Worm (Caenorhabditis elegans) whole organism, L4/young adult: ENCODE measurements around the gene ZC132.3.
"Not testable (repeated sequence)": the region's sequence is repeated elsewhere in the genome, so short reads cannot be mapped to it uniquely, and the experiment has no call there.

Experiments used
- W03F9.2 ChIP-seq: fragments of 150-350 bp; optimal IDR thresholded peaks from 2 replicates; lab custom pipeline; 2014; ENCODE audit warnings: missing biosample characterization, missing genetic modification characterization
- dao-5 ChIP-seq: sonication (generic microtip); optimal IDR thresholded peaks from 2 replicates; lab custom pipeline; 2016; ENCODE audit warnings: missing genotype, missing genetic modification characterization, moderate library complexity, missing compliant biosample characterization
- him-1 ChIP-seq: sonication (generic microtip); optimal IDR thresholded peaks from 2 replicates; lab custom pipeline; 2016; ENCODE audit warnings: missing genotype, missing genetic modification reagents, missing genetic modification characterization, missing compliant biosample characterization

The ZC132.3 gene

DNA sequence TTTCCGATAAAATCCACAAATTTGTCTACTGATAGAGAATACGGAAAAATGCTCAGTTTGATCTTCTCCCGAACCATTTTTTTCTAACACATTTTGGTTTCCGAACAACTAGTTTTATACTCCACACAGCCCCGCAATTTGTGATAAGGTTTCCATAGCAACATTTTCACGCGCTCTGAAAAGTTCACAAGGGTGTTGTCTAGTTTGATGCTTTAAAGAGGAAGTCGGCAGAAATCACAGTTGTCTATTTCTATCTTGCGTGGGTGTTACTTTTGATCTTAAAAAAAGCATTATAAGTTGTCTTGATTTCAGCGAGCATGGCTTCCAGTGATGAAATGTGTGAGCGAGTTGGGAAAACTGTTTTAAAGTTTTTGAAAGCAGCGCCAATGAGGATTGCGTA lies at the start of gene ZC132.3:
Gene ZC132.3, minus strand, starts transcription at position 101 of the 400 bp plus-strand sequence.
- TF ChIP-seq W03F9.2 (no peak), dao-5 (no peak), him-1 (tag; lab: Kevin White, UChicago) (no peak)

- no peak for TF ChIP-seq him-1 (tag; lab: Kevin White, UChicago)
- no peak for TF ChIP-seq dao-5
- no peak for TF ChIP-seq W03F9.2
These were observed 47.2 kb upstream of the ZC132.3 start, which contains the start of gene mcm-7 for ce11 chrV:4346799-4347198. mcm-7 (plus strand) TSS chrV:4347166.

DNA sequence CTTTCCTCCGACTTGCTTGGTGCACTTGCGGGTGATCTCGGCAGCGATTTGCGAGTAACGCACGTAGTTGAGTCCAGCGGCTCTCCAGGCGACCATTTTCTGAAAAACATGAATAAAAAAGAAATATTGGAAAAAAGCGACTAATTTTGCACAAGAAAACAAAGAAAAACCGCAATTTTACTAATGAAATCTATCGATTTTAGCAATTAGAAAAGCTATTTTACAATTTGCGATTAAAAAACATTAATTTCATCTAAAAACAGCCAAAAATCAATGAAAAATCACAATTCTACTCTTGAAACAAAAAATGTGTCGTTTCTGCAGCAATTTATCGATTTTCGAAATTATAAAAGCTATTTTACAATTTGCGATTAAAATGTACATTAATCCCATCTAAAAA lies 46.7 kb upstream of the ZC132.3 start, which contains the start of gene hpo-18:
Gene hpo-18, minus strand, starts transcription at position 101 of the 400 bp plus-strand sequence.
- no peak for TF ChIP-seq W03F9.2
- no peak for TF ChIP-seq him-1 (tag; lab: Kevin White, UChicago)
- TF ChIP-seq dao-5: no peak

ce11 chrV:4345714-4346113 lies 46.1 kb upstream of the ZC132.3 start, which contains the start of gene figl-1:
figl-1 (minus strand) TSS chrV:4345999.
- no peak for TF ChIP-seq dao-5
- no peak for TF ChIP-seq him-1 (tag; lab: Kevin White, UChicago)
- no peak for TF ChIP-seq W03F9.2

DNA sequence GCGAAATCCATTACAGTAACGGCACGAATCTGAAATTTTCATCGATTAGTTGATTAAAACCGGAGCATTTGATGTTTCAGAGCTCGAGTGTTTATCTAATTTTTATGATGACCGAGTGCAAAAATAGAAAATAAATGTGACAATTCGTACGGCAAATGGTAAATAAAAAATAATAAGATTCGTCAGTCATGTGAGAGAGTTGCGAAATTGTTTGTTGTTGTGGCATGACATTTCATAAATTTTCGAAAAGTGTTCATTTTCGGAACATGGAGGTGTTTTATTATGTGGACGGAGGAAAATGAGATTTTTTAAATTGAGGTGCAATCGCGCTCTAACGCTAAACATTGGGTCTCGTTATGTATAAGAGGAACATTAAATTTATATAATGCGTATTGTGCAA lies 42.1 kb upstream of the ZC132.3 start:
- TF ChIP-seq W03F9.2 (no peak), him-1 (tag; lab: Kevin White, UChicago) (no peak)

DNA sequence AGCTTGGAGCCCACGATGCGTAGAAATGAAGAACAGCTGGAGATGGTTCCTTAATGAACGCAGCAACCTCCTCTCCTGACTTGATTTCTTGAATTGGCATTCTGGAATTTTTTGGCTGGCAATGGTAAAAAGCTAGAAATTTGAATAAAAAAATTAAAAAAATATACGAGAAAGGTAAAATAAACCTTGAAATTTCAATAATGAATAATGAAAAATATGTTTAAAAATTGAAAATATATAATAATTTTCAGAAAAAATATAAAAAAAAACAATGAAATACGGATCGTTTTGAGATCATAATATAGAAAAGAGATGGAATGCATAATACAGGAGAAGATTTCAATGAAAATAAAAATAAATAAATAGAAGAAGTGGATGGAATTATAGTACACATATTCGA lies 41.6 kb upstream of the ZC132.3 start, which contains the start of gene glrx-3:
Gene glrx-3, minus strand, starts transcription at position 101 of the 400 bp plus-strand sequence.
- TF ChIP-seq W03F9.2 (no peak), dao-5 (no peak), him-1 (tag; lab: Kevin White, UChicago) (no peak)

DNA sequence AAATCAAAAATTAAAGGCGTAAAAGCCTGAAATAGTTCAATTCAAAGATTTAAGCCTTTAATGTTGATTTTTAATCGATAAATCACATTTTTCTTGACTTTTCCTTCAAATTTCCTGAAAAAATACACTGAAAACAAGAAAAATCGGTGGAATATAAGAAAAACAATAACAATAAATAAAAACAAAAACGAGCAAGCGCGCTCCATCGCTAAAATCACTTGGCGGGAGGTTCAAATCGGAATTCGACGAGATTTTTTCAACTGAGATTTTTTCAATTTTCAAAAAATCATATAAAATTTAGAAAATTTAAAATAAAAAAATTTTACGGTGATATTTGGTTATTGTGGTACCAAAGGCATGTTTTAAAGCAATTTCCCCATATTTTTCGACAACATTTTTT lies 39.8 kb upstream of the ZC132.3 start:
- TF ChIP-seq dao-5: no peak
- TF ChIP-seq him-1 (tag; lab: Kevin White, UChicago): no peak
- TF ChIP-seq W03F9.2: no peak

ce11 chrV:4336462-4336861 lies 36.8 kb upstream of the ZC132.3 start, which contains the start of gene irld-1:
irld-1 (plus strand) TSS chrV:4336762.
- not testable (repeated sequence) for TF ChIP-seq dao-5; him-1 (tag; lab: Kevin White, UChicago); W03F9.2

ce11 chrV:4332450-4332849 lies 32.8 kb upstream of the ZC132.3 start, which contains the start of gene oac-12:
oac-12 (minus strand) TSS chrV:4332550.
- TF ChIP-seq him-1 (tag; lab: Kevin White, UChicago) (no peak), W03F9.2 (no peak), dao-5 (no peak)

ce11 chrV:4330820-4331219 lies 31.2 kb upstream of the ZC132.3 start:
- TF ChIP-seq him-1 (tag; lab: Kevin White, UChicago) (no peak), W03F9.2 (no peak), dao-5 (no peak)

DNA sequence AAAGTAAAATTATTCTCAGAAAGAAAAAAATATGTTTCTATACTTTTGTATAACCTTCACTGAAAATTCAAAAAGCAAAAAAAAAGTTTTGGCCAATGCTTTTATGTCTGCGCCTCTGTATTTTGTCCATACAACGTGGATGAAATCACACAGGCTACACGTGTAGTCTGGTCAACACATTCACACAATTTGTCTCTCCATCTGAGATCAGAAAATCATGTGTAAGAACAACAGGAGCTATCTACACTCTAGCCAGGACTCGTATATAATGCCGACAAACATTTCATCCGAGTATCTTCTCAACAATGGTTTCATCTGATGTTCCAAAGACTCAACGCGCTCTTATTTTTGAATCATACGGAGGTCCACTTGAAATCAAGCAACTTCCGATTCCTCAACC lies 27.2 kb upstream of the ZC132.3 start, which contains the start of gene D2063.1:
Gene D2063.1, plus strand, starts transcription at position 281 of the 400 bp plus-strand sequence.
- no peak for TF ChIP-seq dao-5
- TF ChIP-seq him-1 (tag; lab: Kevin White, UChicago): no peak
- no peak for TF ChIP-seq W03F9.2

ce11 chrV:4325415-4325814 lies 25.8 kb upstream of the ZC132.3 start, which contains the start of gene nhr-125:
nhr-125 (minus strand) TSS chrV:4325515.
- no peak for TF ChIP-seq him-1 (tag; lab: Kevin White, UChicago)
- no peak for TF ChIP-seq W03F9.2
- TF ChIP-seq dao-5: no peak

DNA sequence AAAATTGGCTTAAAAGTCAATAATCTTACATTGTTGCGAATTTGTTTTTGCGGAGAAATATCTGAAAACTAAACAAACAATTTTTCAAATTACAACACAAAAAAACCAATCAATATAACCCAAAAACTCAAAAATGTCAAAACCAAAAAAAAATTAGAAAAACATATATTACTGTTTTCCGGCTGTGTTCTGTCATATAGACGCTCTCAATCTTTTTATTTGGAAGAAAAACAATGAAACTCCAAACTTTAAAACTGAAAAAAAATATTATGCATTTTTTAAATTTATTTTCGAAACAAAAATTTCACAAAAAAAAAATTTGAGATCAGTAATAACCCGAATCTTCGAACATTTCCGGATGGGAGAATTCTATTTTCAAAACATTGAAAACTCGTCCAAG lies 23.1 kb upstream of the ZC132.3 start, which contains the start of gene R02D1.2:
Gene R02D1.2, minus strand, starts transcription at position 101 of the 400 bp plus-strand sequence.
- TF ChIP-seq dao-5 (no peak), W03F9.2 (no peak), him-1 (tag; lab: Kevin White, UChicago) (no peak)

DNA sequence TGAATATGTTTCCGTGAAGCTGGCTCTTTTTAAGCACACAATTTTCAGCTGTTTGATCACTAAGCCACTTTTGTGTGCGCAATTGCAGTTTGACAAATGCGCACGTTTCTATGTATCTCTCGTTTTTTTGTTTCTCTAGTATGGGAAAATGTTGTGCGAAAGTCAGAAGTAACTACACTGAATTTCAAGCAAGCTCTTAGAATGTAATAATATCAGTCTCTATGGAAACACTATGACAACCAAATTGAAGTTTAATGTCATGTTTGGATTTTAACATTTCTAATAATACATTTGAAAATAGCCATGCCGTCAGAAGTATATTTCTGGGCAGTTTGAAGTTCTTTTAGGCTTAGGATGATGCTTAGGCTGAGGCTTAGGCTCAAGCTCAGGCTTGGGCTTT lies 20.2 kb upstream of the ZC132.3 start, which contains the start of gene ZC132.9:
Gene ZC132.9, minus strand, starts transcription at position 101 of the 400 bp plus-strand sequence.
- TF ChIP-seq W03F9.2 (no peak), dao-5 (no peak), him-1 (tag; lab: Kevin White, UChicago) (no peak)

- no peak for TF ChIP-seq dao-5
- TF ChIP-seq W03F9.2: no peak
- no peak for TF ChIP-seq him-1 (tag; lab: Kevin White, UChicago)
These were observed 15.4 kb upstream of the ZC132.3 start, which contains the start of gene srh-192 for ce11 chrV:4315057-4315456. srh-192 (minus strand) TSS chrV:4315157.
